Fruit fly (Drosophila melanogaster): ENCODE data around the gene CG40198.

dm6 chr3R:4178750-4179485, 16.9 kb upstream of the CG40198 start:
- TF ChIP-seq psq (optimal IDR thresholded peaks at IDR 0.05) (no peak), ttk (optimal IDR thresholded peaks at IDR 0.05) (no peak), insv (optimal IDR thresholded peaks at IDR 0.05) (no peak), Sin3A (optimal IDR thresholded peaks at IDR 0.05) (no peak)

Data from Kc167 (cell line).